Fruit fly (Drosophila melanogaster): ENCODE results near the gene Rh5.
A peak's percentile ranks its signal among the peaks of the same experiment; 100 is the strongest.
"Not testable (repeated sequence)": the region's sequence is repeated elsewhere in the genome, so short reads cannot be mapped to it uniquely, and the experiment has no call there.

Rh5 gene

DNA sequence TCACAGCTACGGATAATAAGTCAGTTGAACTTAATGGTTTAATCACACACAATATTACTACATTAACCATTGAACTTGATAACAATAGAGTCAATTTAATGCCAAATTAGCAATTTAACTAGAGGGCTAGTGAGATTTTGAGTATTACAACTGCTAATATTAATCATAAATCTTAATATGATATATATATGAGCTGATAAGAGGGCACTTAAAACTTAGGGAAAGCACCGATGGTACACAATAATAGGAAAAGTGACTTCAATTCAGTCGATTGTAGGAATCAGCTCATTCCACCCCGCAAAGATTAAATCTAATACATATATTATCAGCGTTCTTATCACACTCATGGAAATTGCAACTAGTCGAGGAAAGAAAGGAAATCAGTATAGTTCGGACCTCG, 26.7 kb upstream of the Rh5 start, which contains the start of gene CG16965:
TSS of gene CG16965 (plus strand) at position 382 of the 400 bp plus-strand sequence.
- no peak for TF ChIP-seq Crg-1 (GFP tag; optimal IDR thresholded peaks at IDR 0.05)
- peak; percentile 64 for TF ChIP-seq cic (GFP tag; optimal IDR thresholded peaks at IDR 0.05)

- TF ChIP-seq toe (GFP tag; optimal IDR thresholded peaks at IDR 0.05) (no peak), Crg-1 (GFP tag; optimal IDR thresholded peaks at IDR 0.05) (peak; percentile 27), Clk (GFP tag; optimal IDR thresholded peaks at IDR 0.05) (no peak), ovo (GFP tag; optimal IDR thresholded peaks at IDR 0.05) (peak; percentile 7), kay (GFP tag; ENCODE audit: borderline replicate concordance) (no peak), CG14711 (tag; optimal IDR thresholded peaks at IDR 0.05) (peak; percentile 50), CG7101 (tag; optimal IDR thresholded peaks at IDR 0.05) (peak; percentile 48), Mnt (GFP tag; optimal IDR thresholded peaks at IDR 0.05) (peak; percentile 91), cnc (optimal IDR thresholded peaks at IDR 0.05) (no peak), pad (GFP tag; optimal IDR thresholded peaks at IDR 0.05) (no peak), Hr96 (GFP tag; optimal IDR thresholded peaks at IDR 0.05) (no peak), CG33017 (tag; optimal IDR thresholded peaks at IDR 0.05) (no peak), CG12768 (GFP tag; optimal IDR thresholded peaks at IDR 0.05) (no peak), CG1620 (GFP tag; optimal IDR thresholded peaks at IDR 0.05) (peak; percentile 64), CG5204 (GFP tag; optimal IDR thresholded peaks at IDR 0.05) (no peak), bab1 (GFP tag; optimal IDR thresholded peaks at IDR 0.05) (peak; percentile 76), CG11617 (GFP tag; optimal IDR thresholded peaks at IDR 0.05) (peak; percentile 66), tj (GFP tag; optimal IDR thresholded peaks at IDR 0.05) (peak; percentile 42), CG7045 (GFP tag; optimal IDR thresholded peaks at IDR 0.05) (no peak), cic (GFP tag; optimal IDR thresholded peaks at IDR 0.05) (no peak)
Observed at dm6 chr2L:11987945-11988344, 20.0 kb upstream of the Rh5 start, which contains the start of the genes CG6686 and CG34163. Gene CG6686 (minus strand): TSS chr2L:11988039. Gene CG34163 (plus strand): TSS chr2L:11988270.

- TF ChIP-seq CG5204 (GFP tag; optimal IDR thresholded peaks at IDR 0.05) (no peak), CG12768 (GFP tag; optimal IDR thresholded peaks at IDR 0.05) (no peak), bab1 (GFP tag; optimal IDR thresholded peaks at IDR 0.05) (no peak), CG7101 (tag; optimal IDR thresholded peaks at IDR 0.05) (no peak), CG1620 (GFP tag; optimal IDR thresholded peaks at IDR 0.05) (no peak), toe (GFP tag; optimal IDR thresholded peaks at IDR 0.05) (no peak), Mnt (GFP tag; optimal IDR thresholded peaks at IDR 0.05) (no peak), Hr96 (GFP tag; optimal IDR thresholded peaks at IDR 0.05) (no peak), ovo (GFP tag; optimal IDR thresholded peaks at IDR 0.05) (no peak)
Observed at dm6 chr2L:11989210-11989609, 18.7 kb upstream of the Rh5 start.

- no peak for TF ChIP-seq Clk (GFP tag; optimal IDR thresholded peaks at IDR 0.05)
- TF ChIP-seq tj (GFP tag; optimal IDR thresholded peaks at IDR 0.05) = no peak
- TF ChIP-seq bab1 (GFP tag; optimal IDR thresholded peaks at IDR 0.05) = no peak
- TF ChIP-seq CG12768 (GFP tag; optimal IDR thresholded peaks at IDR 0.05) = no peak
- TF ChIP-seq Mnt (GFP tag; optimal IDR thresholded peaks at IDR 0.05) = no peak
- TF ChIP-seq cnc (optimal IDR thresholded peaks at IDR 0.05) = no peak
- TF ChIP-seq toe (GFP tag; optimal IDR thresholded peaks at IDR 0.05) = no peak
- no peak for TF ChIP-seq Crg-1 (GFP tag; optimal IDR thresholded peaks at IDR 0.05)
- TF ChIP-seq CG7101 (tag; optimal IDR thresholded peaks at IDR 0.05) = no peak
- TF ChIP-seq CG1620 (GFP tag; optimal IDR thresholded peaks at IDR 0.05) = no peak
- no peak for TF ChIP-seq CG11617 (GFP tag; optimal IDR thresholded peaks at IDR 0.05)
- no peak for TF ChIP-seq CG33017 (tag; optimal IDR thresholded peaks at IDR 0.05)
- no peak for TF ChIP-seq kay (GFP tag; ENCODE audit: borderline replicate concordance)
- no peak for TF ChIP-seq cic (GFP tag; optimal IDR thresholded peaks at IDR 0.05)
- no peak for TF ChIP-seq ovo (GFP tag; optimal IDR thresholded peaks at IDR 0.05)
- no peak for TF ChIP-seq Hr96 (GFP tag; optimal IDR thresholded peaks at IDR 0.05)
- no peak for TF ChIP-seq CG5204 (GFP tag; optimal IDR thresholded peaks at IDR 0.05)
- TF ChIP-seq pad (GFP tag; optimal IDR thresholded peaks at IDR 0.05) = no peak
- no peak for TF ChIP-seq CG7045 (GFP tag; optimal IDR thresholded peaks at IDR 0.05)
Observed at dm6 chr2L:11989729-11990128, 18.2 kb upstream of the Rh5 start, which contains the start of the genes zuc and dgt2. Gene zuc (minus strand): TSS chr2L:11989882. Gene dgt2 (plus strand): TSS chr2L:11989936.

DNA sequence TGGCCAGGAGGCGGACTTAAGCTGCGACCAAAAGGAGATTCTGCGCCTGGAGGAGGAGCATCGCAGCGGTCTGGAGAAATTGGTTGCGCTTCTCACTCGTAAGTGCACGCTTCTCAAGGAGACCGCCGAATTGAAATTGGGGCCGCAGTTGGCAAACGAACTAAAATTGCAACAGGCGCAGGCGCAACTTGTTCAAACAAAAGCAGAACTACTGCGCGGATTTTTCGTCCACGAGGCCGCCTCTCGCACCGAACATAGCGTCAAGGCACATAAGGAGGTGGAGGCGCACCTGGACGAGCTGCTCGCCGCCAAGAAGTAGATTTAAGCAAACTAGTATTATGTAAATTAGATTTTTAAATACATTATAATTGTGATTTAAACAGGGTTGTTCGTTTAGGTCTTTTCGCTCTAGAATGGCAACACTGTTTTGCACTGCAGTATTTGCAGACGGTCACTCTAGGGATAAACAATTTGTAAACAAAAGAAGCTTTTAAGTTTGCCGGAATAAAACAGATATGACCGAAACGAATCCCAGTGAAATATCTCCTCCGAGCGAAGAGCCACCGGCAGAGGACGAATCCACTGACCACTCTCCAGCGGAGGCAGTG, 17.4 kb upstream of the Rh5 start, which contains the start of gene escl:
TSS of gene escl (plus strand) at position 470 of the 608 bp plus-strand sequence.
- no peak for TF ChIP-seq cnc (optimal IDR thresholded peaks at IDR 0.05)
- no peak for TF ChIP-seq Mnt (GFP tag; optimal IDR thresholded peaks at IDR 0.05)
- TF ChIP-seq Hr96 (GFP tag; optimal IDR thresholded peaks at IDR 0.05) = no peak
- no peak for TF ChIP-seq CG7101 (tag; optimal IDR thresholded peaks at IDR 0.05)
- peak; percentile 89 for TF ChIP-seq CG14711 (tag; optimal IDR thresholded peaks at IDR 0.05)
- no peak for TF ChIP-seq cic (GFP tag; optimal IDR thresholded peaks at IDR 0.05)
- TF ChIP-seq CG5204 (GFP tag; optimal IDR thresholded peaks at IDR 0.05) = no peak
- TF ChIP-seq kay (GFP tag; ENCODE audit: borderline replicate concordance) = no peak
- TF ChIP-seq CG11617 (GFP tag; optimal IDR thresholded peaks at IDR 0.05) = peak; percentile 3

- TF ChIP-seq CG7101 (tag; optimal IDR thresholded peaks at IDR 0.05); CG33017 (tag; optimal IDR thresholded peaks at IDR 0.05); CG1620 (GFP tag; optimal IDR thresholded peaks at IDR 0.05): not testable (repeated sequence)
Observed at dm6 chr2L:11992602-11993001, 15.4 kb upstream of the Rh5 start, which contains the start of gene Ada1-2. Gene Ada1-2 (plus strand): TSS chr2L:11992902.
